Fruit fly (Drosophila melanogaster) whole organism, adult: ENCODE results near the gene CG6688.

ENCODE experiments used
- CG11617 ChIP-seq: fragments of 200-800 bp; sonication (Bioruptor generic); optimal IDR thresholded peaks from 2 replicates; lab custom pipeline; 2017; ENCODE audit warnings: mild to moderate bottlenecking, missing biosample characterization, missing genetic modification reagents, missing genetic modification characterization
- CG12768 ChIP-seq: fragments of 200-800 bp; sonication (Bioruptor generic); optimal IDR thresholded peaks from 2 replicates; lab custom pipeline; 2017; ENCODE audit warnings: missing biosample characterization, missing genetic modification characterization, mild to moderate bottlenecking, moderate library complexity, missing genetic modification reagents
- CG14711 ChIP-seq: fragments of 200-800 bp; sonication (Bioruptor generic); optimal IDR thresholded peaks from 2 replicates; lab custom pipeline; 2018; ENCODE audit warnings: missing biosample characterization, mild to moderate bottlenecking, missing genetic modification characterization, moderate library complexity
- CG1620 ChIP-seq: fragments of 200-800 bp; sonication (Bioruptor generic); optimal IDR thresholded peaks from 2 replicates; lab custom pipeline; 2016; ENCODE audit warnings: missing biosample characterization, missing genetic modification characterization
- CG33017 ChIP-seq: fragments of 200-800 bp; sonication (Bioruptor generic); optimal IDR thresholded peaks from 2 replicates; lab custom pipeline; 2018; ENCODE audit warnings: missing biosample characterization, mild to moderate bottlenecking, missing genetic modification characterization, moderate library complexity
- CG5204 ChIP-seq: fragments of 200-800 bp; sonication (Bioruptor generic); optimal IDR thresholded peaks from 2 replicates; lab custom pipeline; 2016; ENCODE audit warnings: missing biosample characterization, missing genetic modification characterization
- CG7045 ChIP-seq: fragments of 200-800 bp; sonication (Bioruptor generic); optimal IDR thresholded peaks from 2 replicates; lab custom pipeline; 2017; ENCODE audit warnings: missing biosample characterization, mild to moderate bottlenecking, missing genetic modification characterization
- CG7101 ChIP-seq: fragments of 200-800 bp; sonication (Bioruptor generic); optimal IDR thresholded peaks from 2 replicates; lab custom pipeline; 2018; ENCODE audit warnings: missing biosample characterization, mild to moderate bottlenecking, missing genetic modification characterization, moderate library complexity
- Clk ChIP-seq: fragments of 200-800 bp; sonication (Bioruptor generic); optimal IDR thresholded peaks from 2 replicates; lab custom pipeline; 2017; ENCODE audit warnings: missing biosample characterization, missing genetic modification characterization
- Crg-1 ChIP-seq: fragments of 200-800 bp; sonication (Bioruptor generic); optimal IDR thresholded peaks from 2 replicates; lab custom pipeline; 2016; ENCODE audit warnings: missing biosample characterization, missing genetic modification characterization
- Hr96 ChIP-seq: fragments of 200-800 bp; sonication (Bioruptor generic); optimal IDR thresholded peaks from 2 replicates; lab custom pipeline; 2016; ENCODE audit warnings: missing biosample characterization, missing genetic modification characterization
- Mnt ChIP-seq: fragments of 200-800 bp; sonication (Bioruptor generic); optimal IDR thresholded peaks from 2 replicates; lab custom pipeline; 2016; ENCODE audit warnings: missing biosample characterization, mild to moderate bottlenecking, missing genetic modification characterization
- bab1 ChIP-seq: fragments of 200-800 bp; sonication (Bioruptor generic); optimal IDR thresholded peaks from 3 replicates; lab custom pipeline; 2019; ENCODE audit warnings: missing biosample characterization, mild to moderate bottlenecking, missing genetic modification characterization, moderate library complexity
- cic ChIP-seq: fragments of 200-800 bp; sonication (Bioruptor generic); optimal IDR thresholded peaks from 2 replicates; lab custom pipeline; 2017; ENCODE audit warnings: missing biosample characterization, mild to moderate bottlenecking, missing genetic modification characterization, moderate library complexity
- cnc ChIP-seq, 2 experiments: fragments of >200 bp; optimal IDR thresholded peaks; 2 replicates each; lab custom pipeline; 2017
- kay ChIP-seq: fragments of 200-800 bp; sonication (Bioruptor generic); peaks from one replicate; lab custom pipeline; 2016; ENCODE audit warnings: missing biosample characterization, missing genetic modification characterization, borderline replicate concordance
- ovo ChIP-seq: fragments of 200-800 bp; sonication (Bioruptor generic); optimal IDR thresholded peaks from 2 replicates; lab custom pipeline; 2016; ENCODE audit warnings: missing biosample characterization, missing genetic modification characterization
- pad ChIP-seq: fragments of 200-800 bp; sonication (Bioruptor generic); optimal IDR thresholded peaks from 3 replicates; lab custom pipeline; 2017; ENCODE audit warnings: missing biosample characterization, missing genetic modification characterization, mild to moderate bottlenecking, moderate library complexity, missing genetic modification reagents
- tj ChIP-seq: fragments of 200-800 bp; sonication (Bioruptor generic); optimal IDR thresholded peaks from 3 replicates; lab custom pipeline; 2017; ENCODE audit warnings: missing biosample characterization, mild to moderate bottlenecking, missing genetic modification characterization, moderate library complexity
- toe ChIP-seq: fragments of 200-800 bp; sonication (Bioruptor generic); optimal IDR thresholded peaks from 2 replicates; lab custom pipeline; 2016; ENCODE audit warnings: missing biosample characterization, missing genetic modification characterization

The CG6688 gene

dm6 chr3R:23012017-23012416, at the start of gene CG6688:
Gene CG6688 (plus strand): TSS chr3R:23012412.
- TF ChIP-seq Hr96 (GFP tag; lab: Kevin White, UChicago) (no peak), CG33017 (tag; lab: Kevin White, UChicago) (no peak), CG11617 (GFP tag; lab: Kevin White, UChicago) (no peak), ovo (no peak), CG7101 (tag; lab: Kevin White, UChicago) (no peak), Crg-1 (GFP tag; lab: Kevin White, UChicago) (no peak), cic (GFP tag; lab: Kevin White, UChicago) (no peak), bab1 (no peak), kay (no peak), CG14711 (tag; lab: Kevin White, UChicago) (no peak), CG1620 (no peak), CG7045 (GFP tag; lab: Kevin White, UChicago) (no peak), CG12768 (GFP tag; lab: Kevin White, UChicago) (no peak), cnc (optimal IDR thresholded peaks at IDR 0.05; lab: Kevin White, UChicago) (no peak), toe (GFP tag; lab: Kevin White, UChicago) (no peak)

- TF ChIP-seq CG14711 (tag; lab: Kevin White, UChicago) (no peak), CG5204 (GFP tag; lab: Kevin White, UChicago) (no peak), toe (GFP tag; lab: Kevin White, UChicago) (no peak), kay (no peak), Hr96 (GFP tag; lab: Kevin White, UChicago) (no peak)
Measured at dm6 chr3R:22965220-22965619, 47.0 kb upstream of the CG6688 start.

- TF ChIP-seq CG12768 (GFP tag; lab: Kevin White, UChicago) (no peak), CG7045 (GFP tag; lab: Kevin White, UChicago) (no peak), CG33017 (tag; lab: Kevin White, UChicago) (no peak), pad (GFP tag; lab: Kevin White, UChicago) (no peak), Crg-1 (GFP tag; lab: Kevin White, UChicago) (no peak), CG5204 (GFP tag; lab: Kevin White, UChicago) (no peak), CG14711 (tag; lab: Kevin White, UChicago) (no peak), Clk (GFP tag; lab: Kevin White, UChicago) (no peak), cic (GFP tag; lab: Kevin White, UChicago) (no peak), CG7101 (tag; lab: Kevin White, UChicago) (no peak), tj (no peak), bab1 (no peak), Mnt (GFP tag; lab: Kevin White, UChicago) (no peak), cnc (optimal IDR thresholded peaks at IDR 0.05; lab: Kevin White, UChicago) (no peak), Hr96 (GFP tag; lab: Kevin White, UChicago) (no peak)
Measured at dm6 chr3R:22965984-22966383, 46.2 kb upstream of the CG6688 start, which contains the start of gene Tpl94D. Gene Tpl94D (plus strand): TSS chr3R:22966284.

- TF ChIP-seq Hr96 (GFP tag; lab: Kevin White, UChicago) (no peak), Clk (GFP tag; lab: Kevin White, UChicago) (no peak), CG11617 (GFP tag; lab: Kevin White, UChicago) (no peak), cnc (optimal IDR thresholded peaks at IDR 0.05; lab: Kevin White, UChicago) (no peak), ovo (no peak), CG5204 (GFP tag; lab: Kevin White, UChicago) (no peak), cic (GFP tag; lab: Kevin White, UChicago) (no peak), kay (no peak), CG12768 (GFP tag; lab: Kevin White, UChicago) (no peak), Crg-1 (GFP tag; lab: Kevin White, UChicago) (no peak), Mnt (GFP tag; lab: Kevin White, UChicago) (no peak), CG7045 (GFP tag; lab: Kevin White, UChicago) (no peak), CG14711 (tag; lab: Kevin White, UChicago) (no peak)
Measured at dm6 chr3R:22976997-22977396, 35.2 kb upstream of the CG6688 start, which contains the start of gene Gbp3. Gene Gbp3 (plus strand): TSS chr3R:22977270.

- TF ChIP-seq cnc (optimal IDR thresholded peaks at IDR 0.05; lab: Kevin White, UChicago), result no peak
Measured at dm6 chr3R:22986981-22987380, 25.2 kb upstream of the CG6688 start, which contains the start of gene Or94a. Gene Or94a (plus strand): TSS chr3R:22987281.

dm6 chr3R:22988995-22989394, 23.2 kb upstream of the CG6688 start, which contains the start of gene Or94b:
Gene Or94b (plus strand): TSS chr3R:22989295.
- no peak for TF ChIP-seq CG14711 (tag; lab: Kevin White, UChicago)

dm6 chr3R:22997912-22998622, 14.1 kb upstream of the CG6688 start, which contains the start of gene Nha2:
Gene Nha2 (minus strand): TSS chr3R:22998528.
- TF ChIP-seq cnc (optimal IDR thresholded peaks at IDR 0.05; lab: Kevin White, UChicago) (no peak), Hr96 (GFP tag; lab: Kevin White, UChicago) (no peak), tj (no peak), kay (peak; percentile 51), Clk (GFP tag; lab: Kevin White, UChicago) (no peak)
